Worm (Caenorhabditis elegans) whole organism, late embryonic: ENCODE measurements around the gene R10E4.3.

Experiments used
- C38D4.7 ChIP-seq: fragments of 200-800 bp; sonication (Bioruptor generic); optimal IDR thresholded peaks from 2 replicates; lab custom pipeline; 2018; ENCODE audit warnings: mild to moderate bottlenecking, missing genetic modification characterization, moderate library complexity, missing compliant biosample characterization
- K02D7.2 ChIP-seq: sonication (generic microtip); optimal IDR thresholded peaks from 2 replicates; lab custom pipeline; 2017; ENCODE audit warnings: mild to moderate bottlenecking, missing genetic modification characterization, missing compliant biosample characterization
- T23F11.4 ChIP-seq: fragments of 200-800 bp; sonication (Bioruptor generic); optimal IDR thresholded peaks from 2 replicates; lab custom pipeline; 2018; ENCODE audit warnings: mild to moderate bottlenecking, missing genetic modification characterization, missing compliant biosample characterization
- ahr-1 ChIP-seq: sonication (generic microtip); optimal IDR thresholded peaks from 2 replicates; lab custom pipeline; 2016; ENCODE audit warnings: missing genetic modification characterization, missing compliant biosample characterization
- ama-1 ChIP-seq: fragments of 150-350 bp; optimal IDR thresholded peaks from 2 replicates; lab custom pipeline; 2014
- ceh-18 ChIP-seq: sonication (generic microtip); optimal IDR thresholded peaks from 2 replicates; lab custom pipeline; 2016; ENCODE audit warnings: missing genetic modification characterization, missing compliant biosample characterization
- ceh-19 ChIP-seq: fragments of 200-800 bp; sonication (Bioruptor generic); optimal IDR thresholded peaks from 2 replicates; lab custom pipeline; 2018; ENCODE audit warnings: mild to moderate bottlenecking, missing genetic modification characterization, missing compliant biosample characterization
- ceh-22 ChIP-seq: sonication (generic microtip); optimal IDR thresholded peaks from 2 replicates; lab custom pipeline; 2017; ENCODE audit warnings: missing biosample characterization, missing genetic modification characterization
- ceh-30 ChIP-seq: fragments of 150-350 bp; optimal IDR thresholded peaks from 2 replicates; lab custom pipeline; 2014; ENCODE audit warnings: missing biosample characterization, missing genetic modification characterization
- ceh-31 ChIP-seq: sonication (generic microtip); optimal IDR thresholded peaks from 2 replicates; lab custom pipeline; 2016; ENCODE audit warnings: missing genetic modification characterization, missing compliant biosample characterization
- ceh-34 ChIP-seq: sonication (generic microtip); optimal IDR thresholded peaks from 2 replicates; lab custom pipeline; 2016; ENCODE audit warnings: mild to moderate bottlenecking, missing genetic modification characterization, missing compliant biosample characterization
- ceh-45 ChIP-seq: fragments of 200-800 bp; sonication (Bioruptor generic); IDR thresholded peaks from 2 replicates; pipeline ENCODE4 v1.3.6; 2022; ENCODE audit warnings: missing genetic modification reagents, missing genetic modification characterization, missing compliant biosample characterization
- ceh-48 ChIP-seq: sonication (generic microtip); optimal IDR thresholded peaks from 2 replicates; lab custom pipeline; 2016; ENCODE audit warnings: missing genetic modification characterization, inconsistent platforms, missing compliant biosample characterization
- che-1 ChIP-seq: sonication (generic microtip); optimal IDR thresholded peaks from 2 replicates; lab custom pipeline; 2016; ENCODE audit warnings: mild to moderate bottlenecking, missing genetic modification characterization, missing compliant biosample characterization
- dmd-4 ChIP-seq: sonication (generic microtip); optimal IDR thresholded peaks from 2 replicates; lab custom pipeline; 2016; ENCODE audit warnings: borderline replicate concordance, missing genetic modification characterization, missing compliant biosample characterization
- elt-4 ChIP-seq: sonication (generic microtip); optimal IDR thresholded peaks from 2 replicates; lab custom pipeline; 2016; ENCODE audit warnings: missing genetic modification characterization, missing compliant biosample characterization
- eyg-1 ChIP-seq: sonication (generic microtip); optimal IDR thresholded peaks from 2 replicates; lab custom pipeline; 2016; ENCODE audit warnings: missing genotype, missing genetic modification characterization, missing compliant biosample characterization
- fax-1 ChIP-seq: sonication (generic microtip); optimal IDR thresholded peaks from 2 replicates; lab custom pipeline; 2016; ENCODE audit warnings: missing genotype, missing genetic modification characterization, missing compliant biosample characterization
- fkh-10 ChIP-seq: fragments of 150-350 bp; optimal IDR thresholded peaks from 2 replicates; lab custom pipeline; 2014; ENCODE audit warnings: missing biosample characterization, missing genetic modification reagents, missing genetic modification characterization
- fkh-6 ChIP-seq: sonication (generic microtip); optimal IDR thresholded peaks from 2 replicates; lab custom pipeline; 2016; ENCODE audit warnings: missing genetic modification characterization, missing compliant biosample characterization
- gmeb-2 ChIP-seq: sonication (generic microtip); optimal IDR thresholded peaks from 2 replicates; lab custom pipeline; 2016; ENCODE audit warnings: missing genetic modification characterization, inconsistent platforms, missing compliant biosample characterization
- lim-6 ChIP-seq: sonication (generic microtip); optimal IDR thresholded peaks from 2 replicates; lab custom pipeline; 2016; ENCODE audit warnings: missing genetic modification characterization, missing compliant biosample characterization
- lin-11 ChIP-seq: fragments of 200-800 bp; sonication (Bioruptor generic); optimal IDR thresholded peaks from 2 replicates; lab custom pipeline; 2018; ENCODE audit warnings: mild to moderate bottlenecking, missing genetic modification characterization, missing compliant biosample characterization
- madf-2 ChIP-seq: sonication (generic microtip); optimal IDR thresholded peaks from 2 replicates; lab custom pipeline; 2017; ENCODE audit warnings: missing genetic modification characterization, missing compliant biosample characterization
- mec-3 ChIP-seq: sonication (generic microtip); optimal IDR thresholded peaks from 2 replicates; lab custom pipeline; 2016; ENCODE audit warnings: borderline replicate concordance, missing genetic modification characterization, missing compliant biosample characterization
- nfya-1 ChIP-seq: sonication (generic microtip); optimal IDR thresholded peaks from 2 replicates; lab custom pipeline; 2017; ENCODE audit warnings: missing genetic modification characterization, mild to moderate bottlenecking, missing compliant biosample characterization, antibody characterized with exemption, moderate library complexity
- nhr-11 ChIP-seq: fragments of 150-350 bp; optimal IDR thresholded peaks from 2 replicates; lab custom pipeline; 2014; ENCODE audit warnings: missing biosample characterization, missing genetic modification characterization
- odd-2 ChIP-seq: sonication (generic microtip); optimal IDR thresholded peaks from 2 replicates; lab custom pipeline; 2017; ENCODE audit warnings: antibody characterized with exemption, mild to moderate bottlenecking, missing genetic modification characterization, missing compliant biosample characterization
- pag-3 ChIP-seq: sonication (generic microtip); optimal IDR thresholded peaks from 2 replicates; lab custom pipeline; 2016; ENCODE audit warnings: missing compliant biosample characterization, missing genetic modification characterization, borderline replicate concordance
- pha-2 ChIP-seq: sonication (generic microtip); optimal IDR thresholded peaks from 2 replicates; lab custom pipeline; 2017; ENCODE audit warnings: mild to moderate bottlenecking, missing genetic modification characterization, missing compliant biosample characterization
- pqm-1 ChIP-seq: sonication (generic microtip); optimal IDR thresholded peaks from 2 replicates; lab custom pipeline; 2016; ENCODE audit warnings: missing genetic modification characterization, missing compliant biosample characterization
- ref-2 ChIP-seq: sonication (generic microtip); optimal IDR thresholded peaks from 2 replicates; lab custom pipeline; 2016; ENCODE audit warnings: missing genetic modification characterization, missing compliant biosample characterization
- rnt-1 ChIP-seq: sonication (generic microtip); optimal IDR thresholded peaks from 2 replicates; lab custom pipeline; 2016; ENCODE audit warnings: missing genetic modification characterization, missing compliant biosample characterization
- sdc-2 ChIP-seq: sonication (generic microtip); optimal IDR thresholded peaks from 2 replicates; lab custom pipeline; 2016; ENCODE audit warnings: missing genotype, missing genetic modification characterization, missing compliant biosample characterization
- sox-4 ChIP-seq: sonication (generic microtip); optimal IDR thresholded peaks from 2 replicates; lab custom pipeline; 2017; ENCODE audit warnings: mild to moderate bottlenecking, missing genetic modification characterization, inconsistent platforms, missing compliant biosample characterization
- syd-9 ChIP-seq: sonication (generic microtip); optimal IDR thresholded peaks from 2 replicates; lab custom pipeline; 2016; ENCODE audit warnings: mild to moderate bottlenecking, missing genetic modification characterization, moderate library complexity, missing compliant biosample characterization
- ttx-3 ChIP-seq: sonication (generic microtip); optimal IDR thresholded peaks from 2 replicates; lab custom pipeline; 2016; ENCODE audit warnings: missing genetic modification reagents, missing genetic modification characterization, missing compliant biosample characterization
- unc-3 ChIP-seq, 2 experiments: fragments of 200-800 bp in 1 of 2; sonication (Bioruptor generic) in 1 of 2; sonication (generic microtip) in 1 of 2; conservative IDR thresholded peaks in 1 of 2; optimal IDR thresholded peaks in 1 of 2; 2 replicates each; pipeline versions ENCODE4 v1.3.6 to Lab custom; 2016 to 2022; ENCODE audit warnings: missing compliant biosample characterization in 2 of 2, missing genetic modification characterization in 2 of 2, missing genetic modification reagents in 1 of 2
- unc-42 ChIP-seq: sonication (generic microtip); optimal IDR thresholded peaks from 2 replicates; lab custom pipeline; 2016; ENCODE audit warnings: missing genotype, missing genetic modification characterization, missing compliant biosample characterization
- unc-55 ChIP-seq: sonication (generic microtip); optimal IDR thresholded peaks from 2 replicates; lab custom pipeline; 2017; ENCODE audit warnings: missing biosample characterization, missing genetic modification reagents, missing genetic modification characterization
- ztf-16 ChIP-seq: sonication (generic microtip); optimal IDR thresholded peaks from 2 replicates; lab custom pipeline; 2017; ENCODE audit warnings: missing genetic modification characterization, missing compliant biosample characterization

R10E4.3 gene

DNA sequence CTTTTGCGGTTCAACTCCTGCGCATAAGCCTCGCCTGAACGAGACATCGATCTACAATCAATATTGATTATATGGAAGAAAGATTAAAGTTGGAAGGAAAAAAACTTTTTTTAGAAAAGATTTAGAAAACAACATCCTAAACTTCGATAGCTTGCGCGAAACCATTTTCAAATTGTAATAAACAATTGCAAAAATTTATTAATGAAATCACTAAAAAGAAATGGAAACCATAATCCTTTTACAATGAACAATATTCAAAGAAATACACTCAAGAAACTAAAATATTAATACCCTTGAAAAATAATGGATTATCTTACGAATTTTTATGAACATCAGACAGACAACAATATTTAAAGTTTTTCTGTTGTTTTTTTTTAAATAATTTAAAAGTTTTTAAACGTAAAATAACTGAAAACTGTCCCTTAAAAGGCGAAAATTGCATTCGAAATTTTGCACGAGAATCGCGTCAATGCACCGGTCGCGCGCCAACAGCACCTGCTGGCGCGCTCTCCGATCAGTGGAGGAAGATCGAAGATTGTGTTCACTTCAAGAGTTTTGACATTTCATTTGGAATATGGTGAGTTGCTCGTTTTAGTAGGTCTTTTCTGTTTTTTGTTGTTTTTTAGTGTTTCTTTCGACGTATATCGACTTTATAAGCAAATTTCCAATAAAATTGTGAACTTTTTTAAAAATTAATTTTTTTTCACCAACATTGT is 17.9 kb downstream of the R10E4.3 start, which contains the start of the genes sftb-1 and R10E4.1 (continued):
- TF ChIP-seq C38D4.7 (no peak), fax-1 (tag; lab: Kevin White, UChicago) (no peak), ttx-3 (tag; lab: Kevin White, UChicago) (no peak)

DNA sequence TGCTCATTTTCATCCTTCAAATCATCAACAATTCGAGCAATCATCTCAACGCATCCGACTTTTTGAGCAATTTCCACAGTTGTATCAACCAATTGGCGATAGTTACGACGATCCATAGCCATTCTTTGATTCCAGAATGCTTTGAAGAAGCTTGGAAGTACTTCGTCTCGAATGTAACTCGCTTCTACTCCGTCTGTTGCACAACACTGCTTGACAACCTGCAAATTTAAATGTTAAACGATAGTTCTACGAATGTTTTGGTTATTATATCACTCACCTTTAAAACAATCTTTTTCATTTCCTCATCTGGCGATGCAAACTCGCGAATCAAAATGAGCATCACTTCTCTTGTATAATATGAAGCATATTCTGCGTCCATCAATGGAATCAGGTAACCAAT is 21.4 kb downstream of the R10E4.3 start:
- TF ChIP-seq elt-4 (tag; lab: Kevin White, UChicago) (no peak), mec-3 (tag; lab: Kevin White, UChicago) (no peak), nfya-1 (no peak), fkh-6 (tag; lab: Kevin White, UChicago) (no peak), eyg-1 (tag; lab: Kevin White, UChicago) (no peak), pag-3 (no peak), unc-55 (no peak), pha-2 (tag; lab: Kevin White, UChicago) (no peak), unc-42 (no peak), T23F11.4 (GFP tag; lab: Kevin White, UChicago) (no peak), fkh-10 (no peak), ceh-18 (tag; lab: Kevin White, UChicago) (no peak), fax-1 (tag; lab: Kevin White, UChicago) (no peak), sdc-2 (tag; lab: Kevin White, UChicago) (no peak), ama-1 (lab: Kevin White, UChicago) (no peak), gmeb-2 (tag; lab: Kevin White, UChicago) (no peak), nhr-11 (no peak), ceh-31 (tag; lab: Kevin White, UChicago) (no peak), syd-9 (tag; lab: Kevin White, UChicago) (no peak)

DNA sequence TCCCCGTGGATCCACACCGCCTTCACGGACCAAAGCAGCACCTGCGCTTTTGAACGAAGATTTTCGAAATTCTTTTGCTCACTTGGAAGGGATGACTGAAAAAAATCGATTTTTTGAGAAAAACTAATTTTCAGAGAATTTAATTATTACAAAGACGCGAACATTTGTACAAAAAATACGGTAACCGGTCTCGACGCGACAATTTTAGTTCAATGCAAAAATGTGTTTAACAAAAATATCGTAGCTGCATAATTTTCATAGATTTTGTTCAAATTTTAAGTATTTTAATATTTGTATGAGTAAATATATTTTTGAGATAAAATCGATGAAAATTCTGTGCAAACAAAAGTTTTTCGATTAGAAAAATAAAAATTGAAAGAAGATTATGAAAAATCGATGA is 24.2 kb downstream of the R10E4.3 start, which contains the start of gene T08A11.1:
T08A11.1 (minus strand) TSS at position 101 of the 400 bp plus-strand sequence.
- TF ChIP-seq ceh-22 (tag; lab: Kevin White, UChicago) (no peak), lin-11 (tag; lab: Kevin White, UChicago) (no peak), ceh-48 (tag; lab: Kevin White, UChicago) (no peak), ama-1 (lab: Kevin White, UChicago) (no peak), nfya-1 (no peak), ceh-18 (tag; lab: Kevin White, UChicago) (no peak), unc-3 (GFP tag; conservative IDR thresholded peaks at IDR 0.05; lab: Robert Waterston, UW) (no peak), unc-3 (tag; optimal IDR thresholded peaks at IDR 0.05; lab: Kevin White, UChicago) (no peak), ceh-30 (tag; lab: Kevin White, UChicago) (no peak), ceh-34 (no peak)

DNA sequence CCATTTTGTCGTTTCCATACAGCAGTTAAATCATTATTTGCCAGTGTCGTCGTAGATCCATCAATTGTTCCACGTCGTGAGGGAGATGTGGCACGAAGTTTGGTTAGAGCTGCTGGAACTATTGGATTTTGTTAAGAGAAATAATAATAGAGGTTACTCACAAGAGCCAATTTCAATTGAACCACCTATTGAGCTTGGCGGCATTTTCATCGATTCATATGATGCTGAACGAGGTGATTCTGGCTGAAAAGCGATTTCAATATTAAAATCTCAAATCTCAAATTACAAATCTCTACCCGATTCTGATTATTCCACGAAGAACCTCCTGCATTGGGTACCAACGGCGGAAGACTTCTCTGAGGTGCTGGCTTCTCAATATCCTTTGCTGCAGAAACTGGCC is 29.4 kb downstream of the R10E4.3 start:
- TF ChIP-seq eyg-1 (tag; lab: Kevin White, UChicago) (no peak), ztf-16 (tag; lab: Kevin White, UChicago) (no peak), ceh-19 (GFP tag; lab: Kevin White, UChicago) (no peak), odd-2 (tag; lab: Kevin White, UChicago) (no peak), sdc-2 (tag; lab: Kevin White, UChicago) (no peak), dmd-4 (tag; lab: Kevin White, UChicago) (no peak), lim-6 (tag; lab: Kevin White, UChicago) (no peak), ref-2 (tag; lab: Kevin White, UChicago) (no peak)

DNA sequence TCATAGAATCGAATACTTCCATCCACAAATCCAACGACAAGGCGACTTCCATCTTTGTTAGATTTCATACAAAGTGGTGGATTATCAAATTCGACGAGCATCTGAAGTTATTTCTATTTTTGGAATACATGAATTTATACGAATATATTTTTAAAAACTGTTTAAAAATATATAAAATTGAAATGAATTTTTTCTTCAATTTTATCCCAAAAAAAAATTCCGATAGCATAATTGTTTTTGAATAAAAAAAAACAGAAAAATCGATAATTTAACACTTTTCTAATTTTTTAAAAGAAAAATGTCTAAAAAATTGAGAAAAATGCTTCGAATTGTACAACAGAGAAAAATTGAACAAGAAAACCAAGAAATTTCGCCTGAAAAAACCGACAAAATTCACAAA is 39.7 kb downstream of the R10E4.3 start, which contains the start of gene Y44F5A.1:
Y44F5A.1 (minus strand) TSS at position 101 of the 400 bp plus-strand sequence.
- no peak for TF ChIP-seq ceh-45 (GFP tag; lab: Robert Waterston, UW)
- no peak for TF ChIP-seq odd-2 (tag; lab: Kevin White, UChicago)
- TF ChIP-seq fkh-6 (tag; lab: Kevin White, UChicago) = no peak
- no peak for TF ChIP-seq sox-4 (tag; lab: Kevin White, UChicago)
- no peak for TF ChIP-seq rnt-1 (tag; lab: Kevin White, UChicago)
- TF ChIP-seq ttx-3 (tag; lab: Kevin White, UChicago) = no peak
- no peak for TF ChIP-seq nfya-1
- no peak for TF ChIP-seq K02D7.2 (tag; lab: Kevin White, UChicago)
- no peak for TF ChIP-seq ahr-1 (tag; lab: Kevin White, UChicago)
- no peak for TF ChIP-seq unc-55
- TF ChIP-seq che-1 = no peak
- no peak for TF ChIP-seq dmd-4 (tag; lab: Kevin White, UChicago)
- no peak for TF ChIP-seq ref-2 (tag; lab: Kevin White, UChicago)
- no peak for TF ChIP-seq T23F11.4 (GFP tag; lab: Kevin White, UChicago)
- TF ChIP-seq unc-3 (GFP tag; conservative IDR thresholded peaks at IDR 0.05; lab: Robert Waterston, UW) = no peak
- TF ChIP-seq unc-3 (tag; optimal IDR thresholded peaks at IDR 0.05; lab: Kevin White, UChicago) = no peak
- TF ChIP-seq ceh-34 = no peak
- no peak for TF ChIP-seq madf-2 (tag; lab: Kevin White, UChicago)
- no peak for TF ChIP-seq unc-42
- TF ChIP-seq ceh-30 (tag; lab: Kevin White, UChicago) = no peak
- no peak for TF ChIP-seq pqm-1 (tag; lab: Kevin White, UChicago)
